Worm (Caenorhabditis elegans) whole organism, late embryonic: ENCODE measurements around the gene M02D8.5.

Experiments used
- C38D4.7 ChIP-seq: fragments of 200-800 bp; sonication (Bioruptor generic); optimal IDR thresholded peaks from 2 replicates; lab custom pipeline; 2018; ENCODE audit warnings: mild to moderate bottlenecking, missing genetic modification characterization, moderate library complexity, missing compliant biosample characterization
- F13H6.1 ChIP-seq: sonication (generic microtip); optimal IDR thresholded peaks from 2 replicates; lab custom pipeline; 2016; ENCODE audit warnings: missing genetic modification characterization, missing compliant biosample characterization
- K09A11.1 ChIP-seq: sonication (generic microtip); optimal IDR thresholded peaks from 2 replicates; lab custom pipeline; 2017; ENCODE audit warnings: antibody characterized with exemption, mild to moderate bottlenecking, missing genetic modification characterization, missing compliant biosample characterization; ENCODE audit not compliant: insufficient read depth
- Y22D7AL.16 ChIP-seq: sonication (generic microtip); optimal IDR thresholded peaks from 2 replicates; lab custom pipeline; 2016; ENCODE audit warnings: missing genetic modification characterization, missing compliant biosample characterization
- ahr-1 ChIP-seq: sonication (generic microtip); optimal IDR thresholded peaks from 2 replicates; lab custom pipeline; 2016; ENCODE audit warnings: missing genetic modification characterization, missing compliant biosample characterization
- ceh-18 ChIP-seq: sonication (generic microtip); optimal IDR thresholded peaks from 2 replicates; lab custom pipeline; 2016; ENCODE audit warnings: missing genetic modification characterization, missing compliant biosample characterization
- ceh-19 ChIP-seq: fragments of 200-800 bp; sonication (Bioruptor generic); optimal IDR thresholded peaks from 2 replicates; lab custom pipeline; 2018; ENCODE audit warnings: mild to moderate bottlenecking, missing genetic modification characterization, missing compliant biosample characterization
- ceh-34 ChIP-seq: sonication (generic microtip); optimal IDR thresholded peaks from 2 replicates; lab custom pipeline; 2016; ENCODE audit warnings: mild to moderate bottlenecking, missing genetic modification characterization, missing compliant biosample characterization
- ceh-45 ChIP-seq: fragments of 200-800 bp; sonication (Bioruptor generic); IDR thresholded peaks from 2 replicates; pipeline ENCODE4 v1.3.6; 2022; ENCODE audit warnings: missing genetic modification reagents, missing genetic modification characterization, missing compliant biosample characterization
- che-1 ChIP-seq: sonication (generic microtip); optimal IDR thresholded peaks from 2 replicates; lab custom pipeline; 2016; ENCODE audit warnings: mild to moderate bottlenecking, missing genetic modification characterization, missing compliant biosample characterization
- dmd-4 ChIP-seq: sonication (generic microtip); optimal IDR thresholded peaks from 2 replicates; lab custom pipeline; 2016; ENCODE audit warnings: borderline replicate concordance, missing genetic modification characterization, missing compliant biosample characterization
- dve-1 ChIP-seq: sonication (generic microtip); optimal IDR thresholded peaks from 2 replicates; lab custom pipeline; 2017; ENCODE audit warnings: antibody characterized with exemption, mild to moderate bottlenecking, missing genetic modification characterization, missing compliant biosample characterization
- elt-2 ChIP-seq: sonication (generic microtip); optimal IDR thresholded peaks from 2 replicates; lab custom pipeline; 2016; ENCODE audit warnings: missing genetic modification reagents, missing genetic modification characterization, missing compliant biosample characterization
- eyg-1 ChIP-seq: sonication (generic microtip); optimal IDR thresholded peaks from 2 replicates; lab custom pipeline; 2016; ENCODE audit warnings: missing genotype, missing genetic modification characterization, missing compliant biosample characterization
- fax-1 ChIP-seq: sonication (generic microtip); optimal IDR thresholded peaks from 2 replicates; lab custom pipeline; 2016; ENCODE audit warnings: missing genotype, missing genetic modification characterization, missing compliant biosample characterization
- fkh-6 ChIP-seq: sonication (generic microtip); optimal IDR thresholded peaks from 2 replicates; lab custom pipeline; 2016; ENCODE audit warnings: missing genetic modification characterization, missing compliant biosample characterization
- gmeb-2 ChIP-seq: sonication (generic microtip); optimal IDR thresholded peaks from 2 replicates; lab custom pipeline; 2016; ENCODE audit warnings: missing genetic modification characterization, inconsistent platforms, missing compliant biosample characterization
- hlh-6 ChIP-seq: sonication (generic microtip); optimal IDR thresholded peaks from 2 replicates; lab custom pipeline; 2016; ENCODE audit warnings: missing genotype, missing genetic modification characterization, missing compliant biosample characterization
- hlh-8 ChIP-seq: sonication (generic microtip); optimal IDR thresholded peaks from 2 replicates; lab custom pipeline; 2016; ENCODE audit warnings: missing genotype, missing genetic modification characterization, missing compliant biosample characterization
- lim-6 ChIP-seq: sonication (generic microtip); optimal IDR thresholded peaks from 2 replicates; lab custom pipeline; 2016; ENCODE audit warnings: missing genetic modification characterization, missing compliant biosample characterization
- madf-2 ChIP-seq: sonication (generic microtip); optimal IDR thresholded peaks from 2 replicates; lab custom pipeline; 2017; ENCODE audit warnings: missing genetic modification characterization, missing compliant biosample characterization
- mec-3 ChIP-seq: sonication (generic microtip); optimal IDR thresholded peaks from 2 replicates; lab custom pipeline; 2016; ENCODE audit warnings: borderline replicate concordance, missing genetic modification characterization, missing compliant biosample characterization
- nhr-232 ChIP-seq: sonication (generic microtip); optimal IDR thresholded peaks from 2 replicates; lab custom pipeline; 2016; ENCODE audit warnings: missing genetic modification characterization, missing compliant biosample characterization
- npax-4 ChIP-seq: sonication (generic microtip); optimal IDR thresholded peaks from 2 replicates; lab custom pipeline; 2016; ENCODE audit warnings: missing genetic modification characterization, missing compliant biosample characterization
- odd-2 ChIP-seq: sonication (generic microtip); optimal IDR thresholded peaks from 2 replicates; lab custom pipeline; 2017; ENCODE audit warnings: antibody characterized with exemption, mild to moderate bottlenecking, missing genetic modification characterization, missing compliant biosample characterization
- pat-9 ChIP-seq: fragments of 200-800 bp; sonication (Bioruptor generic); optimal IDR thresholded peaks from 2 replicates; lab custom pipeline; 2018; ENCODE audit warnings: mild to moderate bottlenecking, missing genetic modification characterization, moderate library complexity, missing compliant biosample characterization
- pqm-1 ChIP-seq: sonication (generic microtip); optimal IDR thresholded peaks from 2 replicates; lab custom pipeline; 2016; ENCODE audit warnings: missing genetic modification characterization, missing compliant biosample characterization
- pros-1 ChIP-seq: fragments of 150-350 bp; optimal IDR thresholded peaks from 2 replicates; lab custom pipeline; 2014; ENCODE audit warnings: missing biosample characterization, missing genetic modification reagents, missing genetic modification characterization
- ref-2 ChIP-seq: sonication (generic microtip); optimal IDR thresholded peaks from 2 replicates; lab custom pipeline; 2016; ENCODE audit warnings: missing genetic modification characterization, missing compliant biosample characterization
- rnt-1 ChIP-seq: sonication (generic microtip); optimal IDR thresholded peaks from 2 replicates; lab custom pipeline; 2016; ENCODE audit warnings: missing genetic modification characterization, missing compliant biosample characterization
- sdc-2 ChIP-seq: sonication (generic microtip); optimal IDR thresholded peaks from 2 replicates; lab custom pipeline; 2016; ENCODE audit warnings: missing genotype, missing genetic modification characterization, missing compliant biosample characterization
- sox-2 ChIP-seq: fragments of 200-800 bp; sonication (Bioruptor generic); IDR thresholded peaks from 2 replicates; pipeline ENCODE4 v1.3.6; 2022; ENCODE audit warnings: missing genetic modification reagents, missing genetic modification characterization, missing compliant biosample characterization
- tbx-2 ChIP-seq: sonication (generic microtip); optimal IDR thresholded peaks from 2 replicates; lab custom pipeline; 2016; ENCODE audit warnings: missing genetic modification characterization, missing compliant biosample characterization
- tbx-7 ChIP-seq: sonication (generic microtip); optimal IDR thresholded peaks from 2 replicates; lab custom pipeline; 2016; ENCODE audit warnings: missing genotype, missing genetic modification characterization, missing compliant biosample characterization
- ttx-3 ChIP-seq: sonication (generic microtip); optimal IDR thresholded peaks from 2 replicates; lab custom pipeline; 2016; ENCODE audit warnings: missing genetic modification reagents, missing genetic modification characterization, missing compliant biosample characterization
- unc-55 ChIP-seq: sonication (generic microtip); optimal IDR thresholded peaks from 2 replicates; lab custom pipeline; 2017; ENCODE audit warnings: missing biosample characterization, missing genetic modification reagents, missing genetic modification characterization
- unc-86 ChIP-seq: sonication (generic microtip); optimal IDR thresholded peaks from 2 replicates; lab custom pipeline; 2016; ENCODE audit warnings: missing genetic modification characterization, missing compliant biosample characterization

M02D8.5 gene

ce11 chrX:8763607-8764006 lies 2.2 kb upstream of the M02D8.5 start, which contains the start of gene zig-12:
TSS of gene zig-12 (plus strand) at chrX:8763907.
- TF ChIP-seq gmeb-2 (tag; lab: Kevin White, UChicago) (no peak), K09A11.1 (tag; lab: Kevin White, UChicago) (no peak), madf-2 (tag; lab: Kevin White, UChicago) (no peak), hlh-6 (no peak), ttx-3 (tag; lab: Kevin White, UChicago) (no peak), ceh-34 (tag; lab: Kevin White, UChicago) (no peak), elt-2 (tag; lab: Kevin White, UChicago) (no peak), pros-1 (tag; lab: Kevin White, UChicago) (no peak), fax-1 (tag; lab: Kevin White, UChicago) (no peak), npax-4 (tag; lab: Kevin White, UChicago) (no peak), hlh-8 (tag; lab: Kevin White, UChicago) (no peak), pqm-1 (tag; lab: Kevin White, UChicago) (no peak), lim-6 (tag; lab: Kevin White, UChicago) (no peak), Y22D7AL.16 (tag; lab: Kevin White, UChicago) (no peak), unc-86 (tag; lab: Kevin White, UChicago) (no peak)

DNA sequence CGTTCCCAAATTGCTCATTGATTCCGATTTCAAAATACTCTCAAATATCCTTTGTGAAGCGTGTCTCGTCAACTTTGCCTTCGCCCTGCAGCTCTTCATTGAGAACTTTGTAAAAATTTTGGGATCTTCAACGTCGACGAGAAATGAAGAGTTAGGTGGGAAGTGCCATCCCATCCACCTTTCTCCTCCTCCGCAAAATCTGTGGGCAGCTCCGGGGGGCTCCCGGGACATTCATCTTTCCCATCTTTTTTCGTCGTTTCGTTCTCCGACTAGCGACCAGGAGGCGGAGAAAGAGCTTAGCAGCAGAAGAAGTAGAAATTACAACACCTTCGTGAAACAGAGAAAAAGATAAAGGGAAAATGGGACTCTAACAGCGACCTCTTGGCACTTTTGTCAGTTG lies 1.5 kb upstream of the M02D8.5 start:
- TF ChIP-seq rnt-1 (tag; lab: Kevin White, UChicago) (peak; percentile 8), unc-55 (GFP tag; lab: Kevin White, UChicago) (peak; percentile 9), ceh-18 (tag; lab: Kevin White, UChicago) (peak; percentile 58), ref-2 (tag; lab: Kevin White, UChicago) (no peak)

DNA sequence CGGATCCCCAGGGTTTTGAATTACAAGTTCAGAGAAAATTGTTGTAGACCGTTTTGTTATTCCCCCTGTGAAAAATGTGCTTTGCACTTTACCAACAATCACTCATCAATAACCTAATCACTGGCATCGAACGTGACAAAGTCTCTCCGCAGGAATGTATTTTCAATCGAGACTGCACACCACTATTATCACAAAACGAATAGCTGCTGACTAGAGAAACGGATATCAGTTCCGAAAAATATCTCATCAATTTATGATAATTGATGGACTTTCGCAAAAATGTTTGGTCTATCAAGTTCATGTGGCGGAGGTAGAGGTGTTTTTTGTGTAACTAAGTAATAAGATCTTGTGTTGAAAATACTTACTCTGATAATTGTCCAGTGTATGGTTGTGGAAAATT lies 337 bp downstream of the M02D8.5 start:
- TF ChIP-seq dve-1 (tag; lab: Kevin White, UChicago) (no peak), unc-55 (GFP tag; lab: Kevin White, UChicago) (no peak), che-1 (no peak), tbx-7 (tag; lab: Kevin White, UChicago) (no peak)

DNA sequence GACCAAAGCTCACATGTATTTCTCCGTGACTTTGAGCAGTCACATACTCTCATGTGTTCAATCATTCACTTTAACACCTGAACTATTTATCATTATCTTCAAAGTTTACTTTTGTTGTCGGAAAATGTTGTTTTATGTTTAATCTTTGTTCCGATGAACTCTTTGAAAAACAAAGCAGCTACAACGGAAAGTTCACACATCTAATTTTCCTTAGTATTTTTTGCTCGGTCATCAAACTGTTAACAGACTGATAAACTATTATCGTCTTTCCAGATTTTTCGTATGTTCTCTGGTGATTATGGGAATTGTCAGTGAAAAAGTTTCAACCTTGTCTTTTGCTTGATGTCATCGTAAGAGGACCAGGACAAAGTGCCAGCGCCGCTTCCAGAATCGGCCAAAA lies 5.4 kb downstream of the M02D8.5 start:
- TF ChIP-seq eyg-1 (tag; lab: Kevin White, UChicago) (no peak), nhr-232 (no peak), pqm-1 (tag; lab: Kevin White, UChicago) (no peak), pat-9 (tag; lab: Kevin White, UChicago) (no peak), ceh-34 (tag; lab: Kevin White, UChicago) (no peak), sox-2 (no peak), unc-55 (GFP tag; lab: Kevin White, UChicago) (no peak), ceh-19 (GFP tag; lab: Kevin White, UChicago) (no peak), mec-3 (tag; lab: Kevin White, UChicago) (no peak), dmd-4 (tag; lab: Kevin White, UChicago) (no peak), ref-2 (tag; lab: Kevin White, UChicago) (no peak), C38D4.7 (GFP tag; lab: Kevin White, UChicago) (no peak), Y22D7AL.16 (tag; lab: Kevin White, UChicago) (no peak), sdc-2 (no peak), ahr-1 (tag; lab: Kevin White, UChicago) (no peak)

DNA sequence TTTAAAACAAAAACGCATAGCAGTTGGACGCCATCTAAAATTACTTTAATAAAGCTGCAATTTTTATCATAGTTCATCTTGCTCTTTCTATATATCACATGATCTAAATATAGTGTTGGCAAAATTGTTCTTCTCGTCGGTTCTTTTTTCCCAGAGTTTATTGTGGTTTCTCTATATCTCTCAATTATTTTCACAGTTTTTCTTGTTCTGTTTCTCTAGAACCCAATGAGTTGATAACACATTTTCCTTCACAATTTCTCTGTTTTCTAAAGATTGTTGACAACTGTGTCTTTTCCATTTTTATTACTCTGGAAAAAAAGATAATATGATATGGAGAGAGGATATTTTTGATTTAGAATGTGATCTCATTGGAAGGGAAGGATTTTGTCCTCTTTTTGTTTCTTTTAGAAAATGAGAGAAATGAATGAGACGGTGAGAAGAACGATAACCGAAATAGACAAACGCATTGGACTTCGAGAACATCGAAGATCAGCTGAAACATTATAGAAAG lies 7.1 kb downstream of the M02D8.5 start:
- TF ChIP-seq sox-2 (no peak), ceh-45 (no peak), fkh-6 (no peak), F13H6.1 (tag; lab: Kevin White, UChicago) (no peak), dmd-4 (tag; lab: Kevin White, UChicago) (no peak), sdc-2 (no peak), ttx-3 (tag; lab: Kevin White, UChicago) (no peak), odd-2 (tag; lab: Kevin White, UChicago) (no peak), tbx-2 (tag; lab: Kevin White, UChicago) (no peak), fax-1 (tag; lab: Kevin White, UChicago) (no peak), K09A11.1 (tag; lab: Kevin White, UChicago) (no peak), hlh-6 (no peak)
- TF ChIP-seq, all 69 proteins: peak for 0
